Fruit fly (Drosophila melanogaster) whole organism, wandering third instar larva: Measurements from ENCODE around the gene CG42853.

Source experiments
- Abd-B ChIP-seq: fragments of >200 bp; optimal IDR thresholded peaks from 2 replicates; lab custom pipeline; 2017; ENCODE audit warnings: missing biosample characterization, missing genetic modification characterization
- CG32264 ChIP-seq: fragments of 200-800 bp; sonication (Bioruptor generic); optimal IDR thresholded peaks from 2 replicates; lab custom pipeline; 2016; ENCODE audit warnings: missing biosample characterization, missing genetic modification characterization
- CG9705 ChIP-seq: fragments of 200-800 bp; sonication (Bioruptor generic); optimal IDR thresholded peaks from 2 replicates; lab custom pipeline; 2018; ENCODE audit warnings: missing biosample characterization, mild to moderate bottlenecking, missing genetic modification characterization
- CrebA ChIP-seq: fragments of 200-800 bp; sonication (Bioruptor generic); optimal IDR thresholded peaks from 2 replicates; lab custom pipeline; 2016; ENCODE audit warnings: missing biosample characterization, mild to moderate bottlenecking, missing genetic modification characterization, borderline replicate concordance
- Dfd ChIP-seq: fragments of >200 bp; optimal IDR thresholded peaks from 2 replicates; lab custom pipeline; 2017; ENCODE audit warnings: missing biosample characterization, missing genetic modification characterization
- Dif ChIP-seq: fragments of 200-275, 200-300 bp; sonication (Bioruptor generic); optimal IDR thresholded peaks from 2 replicates; lab custom pipeline; 2018; ENCODE audit warnings: missing biosample characterization, missing genetic modification characterization; ENCODE audit not compliant: partially characterized antibody
- GATAd ChIP-seq: sonication (Bioruptor generic); optimal IDR thresholded peaks from 2 replicates; lab custom pipeline; 2016; ENCODE audit warnings: missing biosample characterization, missing genetic modification characterization
- HLH106 ChIP-seq: fragments of 200-800 bp; optimal IDR thresholded peaks from 3 replicates; lab custom pipeline; 2019; ENCODE audit warnings: missing biosample characterization, mild to moderate bottlenecking, missing genetic modification characterization, moderate library complexity
- Hnf4 ChIP-seq: fragments of 200-800 bp; sonication (Bioruptor generic); optimal IDR thresholded peaks from 2 replicates; lab custom pipeline; 2016; ENCODE audit warnings: missing biosample characterization, mild to moderate bottlenecking, missing genetic modification characterization
- Hr78 ChIP-seq: fragments of >200 bp; optimal IDR thresholded peaks from 2 replicates; lab custom pipeline; 2017; ENCODE audit warnings: missing biosample characterization, missing genetic modification characterization
- Hr83 ChIP-seq: fragments of 200-300 bp; sonication (Bioruptor generic); optimal IDR thresholded peaks from 2 replicates; lab custom pipeline; 2016; ENCODE audit warnings: missing biosample characterization, mild to moderate bottlenecking, missing genetic modification characterization, moderate library complexity; ENCODE audit not compliant: poor library complexity, severe bottlenecking
- Jra ChIP-seq: sonication (Bioruptor generic); optimal IDR thresholded peaks from 2 replicates; lab custom pipeline; 2016; ENCODE audit warnings: missing biosample characterization, missing genetic modification characterization
- Mio ChIP-seq: sonication (Bioruptor generic); optimal IDR thresholded peaks from 2 replicates; lab custom pipeline; 2016; ENCODE audit warnings: missing biosample characterization, missing genetic modification characterization
- Myc ChIP-seq: fragments of >200 bp; optimal IDR thresholded peaks from 2 replicates; lab custom pipeline; 2017
- N ChIP-seq: fragments of >200 bp; optimal IDR thresholded peaks from 2 replicates; lab custom pipeline; 2018; ENCODE audit warnings: missing biosample characterization, missing external identifiers, missing genetic modification characterization
- OdsH ChIP-seq: fragments of 200-800 bp; sonication (Bioruptor generic); optimal IDR thresholded peaks from 2 replicates; lab custom pipeline; 2016; ENCODE audit warnings: missing biosample characterization, mild to moderate bottlenecking, missing genetic modification characterization
- Rel ChIP-seq, 2 experiments: fragments of 200-800 bp; sonication (Bioruptor generic) in 1 of 2; optimal IDR thresholded peaks; 2 replicates in 1 of 2; 3 replicates in 1 of 2; lab custom pipeline; 2016 to 2019; ENCODE audit warnings: mild to moderate bottlenecking in 2 of 2, missing biosample characterization in 2 of 2, missing genetic modification characterization in 2 of 2, moderate library complexity in 1 of 2
- Sp1 ChIP-seq: fragments of 200-800 bp; sonication (Bioruptor generic); optimal IDR thresholded peaks from 3 replicates; lab custom pipeline; 2019; ENCODE audit warnings: missing biosample characterization, mild to moderate bottlenecking, missing genetic modification characterization, moderate library complexity
- Vsx2 ChIP-seq: fragments of 200-300, 225-300 bp; sonication (Bioruptor generic); optimal IDR thresholded peaks from 2 replicates; lab custom pipeline; 2018; ENCODE audit warnings: missing biosample characterization, missing genetic modification characterization; ENCODE audit not compliant: partially characterized antibody
- br ChIP-seq: fragments of 200-800 bp; sonication (Bioruptor generic); optimal IDR thresholded peaks from 2 replicates; lab custom pipeline; 2016; ENCODE audit warnings: missing biosample characterization, missing genetic modification characterization
- brk ChIP-seq: fragments of 200-800 bp; sonication (Bioruptor generic); optimal IDR thresholded peaks from 2 replicates; lab custom pipeline; 2016; ENCODE audit warnings: missing biosample characterization, mild to moderate bottlenecking, missing genetic modification characterization
- dl ChIP-seq, 2 experiments: fragments of 175-275, 200-275 bp in 1 of 2; fragments of 200-275 bp in 1 of 2; sonication (Bioruptor generic); optimal IDR thresholded peaks; lab custom pipeline; 2018; ENCODE audit warnings: mild to moderate bottlenecking in 2 of 2, missing biosample characterization in 2 of 2, missing genetic modification characterization in 2 of 2, moderate library complexity in 2 of 2; ENCODE audit not compliant: partially characterized antibody in 2 of 2, insufficient read depth in 1 of 2
- dmrt93B ChIP-seq: fragments of 200-800 bp; sonication (Bioruptor generic); optimal IDR thresholded peaks from 2 replicates; lab custom pipeline; 2018; ENCODE audit warnings: missing biosample characterization, mild to moderate bottlenecking, missing genetic modification characterization
- dsf ChIP-seq: sonication (Bioruptor generic); optimal IDR thresholded peaks from 2 replicates; lab custom pipeline; 2016; ENCODE audit warnings: missing biosample characterization, missing genetic modification characterization, borderline replicate concordance
- ey ChIP-seq: fragments of 200-800 bp; sonication (Bioruptor generic); optimal IDR thresholded peaks from 2 replicates; lab custom pipeline; 2016; ENCODE audit warnings: missing biosample characterization, missing genetic modification characterization
- foxo ChIP-seq, 2 experiments: fragments of 200-800 bp; sonication (Bioruptor generic); optimal IDR thresholded peaks; 2 replicates in 1 of 2; 3 replicates in 1 of 2; lab custom pipeline; 2016 to 2017; ENCODE audit warnings: missing biosample characterization in 2 of 2, missing genetic modification characterization in 2 of 2
- fru ChIP-seq: fragments of 200-800 bp; sonication (Bioruptor generic); optimal IDR thresholded peaks from 3 replicates; lab custom pipeline; 2016; ENCODE audit warnings: missing biosample characterization, mild to moderate bottlenecking, missing genetic modification characterization
- h ChIP-seq: fragments of 200-800 bp; sonication (Bioruptor generic); optimal IDR thresholded peaks from 3 replicates; lab custom pipeline; 2016; ENCODE audit warnings: missing biosample characterization, mild to moderate bottlenecking, missing genetic modification characterization
- jim ChIP-seq: fragments of 175-275, 200-325 bp; sonication (Bioruptor generic); optimal IDR thresholded peaks from 2 replicates; lab custom pipeline; 2016; ENCODE audit warnings: missing biosample characterization, mild to moderate bottlenecking, missing genetic modification characterization
- lola ChIP-seq: fragments of >200 bp; optimal IDR thresholded peaks from 2 replicates; lab custom pipeline; 2017; ENCODE audit warnings: missing biosample characterization, missing genetic modification characterization
- pan ChIP-seq: fragments of >200 bp; optimal IDR thresholded peaks from 2 replicates; lab custom pipeline; 2017
- psq ChIP-seq: fragments of 200-800 bp; sonication (Bioruptor generic); optimal IDR thresholded peaks from 3 replicates; lab custom pipeline; 2017; ENCODE audit warnings: missing biosample characterization, mild to moderate bottlenecking, missing genetic modification characterization, moderate library complexity
- rgr ChIP-seq: fragments of 200-800 bp; sonication (Bioruptor generic); optimal IDR thresholded peaks from 3 replicates; lab custom pipeline; 2016; ENCODE audit warnings: missing biosample characterization, mild to moderate bottlenecking, missing genetic modification characterization
- sage ChIP-seq: fragments of 200-800 bp; sonication (Bioruptor generic); optimal IDR thresholded peaks from 2 replicates; lab custom pipeline; 2016; ENCODE audit warnings: missing biosample characterization, mild to moderate bottlenecking, missing genetic modification characterization
- sv ChIP-seq: fragments of 200-800 bp; sonication (Bioruptor generic); optimal IDR thresholded peaks from 3 replicates; lab custom pipeline; 2016; ENCODE audit warnings: missing biosample characterization, missing genetic modification characterization
- tai ChIP-seq: sonication (Bioruptor generic); optimal IDR thresholded peaks from 2 replicates; lab custom pipeline; 2016; ENCODE audit warnings: missing biosample characterization, missing genetic modification characterization
- usp ChIP-seq: fragments of >200 bp; optimal IDR thresholded peaks from 2 replicates; lab custom pipeline; 2017; ENCODE audit warnings: missing biosample characterization, missing genetic modification characterization
- woc ChIP-seq: sonication (Bioruptor generic); optimal IDR thresholded peaks from 2 replicates; lab custom pipeline; 2016; ENCODE audit warnings: missing biosample characterization, mild to moderate bottlenecking, missing genetic modification characterization

The CG42853 gene

dm6 chr3L:18106021-18106944 lies 15.5 kb downstream of the CG42853 start, which contains the start of the genes CG13698 and mRpS26:
TSS of gene CG13698 (minus strand) at chr3L:18106149.
TSS of gene mRpS26 (plus strand) at chr3L:18106579.
- TF ChIP-seq br = peak; percentile 58
- TF ChIP-seq pan (lab: Kevin White, UChicago) = no peak
- TF ChIP-seq Dif (GFP tag; lab: Kevin White, UChicago) = peak; percentile 37
- no peak for TF ChIP-seq dsf (GFP tag; lab: Kevin White, UChicago)
- TF ChIP-seq OdsH (GFP tag; lab: Kevin White, UChicago) = peak; percentile 52
- TF ChIP-seq Hnf4 = peak; percentile 41
- peak; percentile 58 for TF ChIP-seq h (GFP tag; lab: Kevin White, UChicago)
- peak; percentile 85 for TF ChIP-seq HLH106 (tag; lab: Kevin White, UChicago)
- no peak for TF ChIP-seq usp (GFP tag; lab: Kevin White, UChicago)
- no peak for TF ChIP-seq jim
- peak; percentile 95 for TF ChIP-seq fru (GFP tag; lab: Kevin White, UChicago)
- TF ChIP-seq dl (GFP tag; optimal IDR thresholded peaks at IDR 0.05; lab: Kevin White, UChicago; ENCODE audit: insufficient read depth in 1 of 2, partially characterized antibody in 2 of 2) = no peak
- TF ChIP-seq CG32264 (GFP tag; lab: Kevin White, UChicago) = no peak
- TF ChIP-seq sage (GFP tag; lab: Kevin White, UChicago) = peak; percentile 20
- peak in 1 of 2 experiments; percentile 78 for TF ChIP-seq foxo (GFP tag; optimal IDR thresholded peaks at IDR 0.05; lab: Kevin White, UChicago)
- peak; percentile 8 for TF ChIP-seq GATAd (GFP tag; lab: Kevin White, UChicago)
- peak; percentile 57 for TF ChIP-seq psq (GFP tag; lab: Kevin White, UChicago)
- TF ChIP-seq dmrt93B (GFP tag; lab: Kevin White, UChicago) = peak; percentile 60
- TF ChIP-seq rgr (GFP tag; lab: Kevin White, UChicago) = peak; percentile 67
- no peak for TF ChIP-seq tai (GFP tag; lab: Kevin White, UChicago)
- no peak for TF ChIP-seq lola (GFP tag; lab: Kevin White, UChicago)
- TF ChIP-seq woc (GFP tag; lab: Kevin White, UChicago) = peak; percentile 61
- no peak for TF ChIP-seq Hr78 (GFP tag; lab: Kevin White, UChicago)
- no peak for TF ChIP-seq Rel (GFP tag; optimal IDR thresholded peaks at IDR 0.05; lab: Kevin White, UChicago)
- peak; percentile 6 for TF ChIP-seq Rel (tag; optimal IDR thresholded peaks at IDR 0.05; lab: Kevin White, UChicago)
- no peak for TF ChIP-seq N
- TF ChIP-seq Jra = no peak
- TF ChIP-seq sv (GFP tag; lab: Kevin White, UChicago) = peak; percentile 59
- TF ChIP-seq Abd-B (GFP tag; lab: Kevin White, UChicago) = no peak
- no peak for TF ChIP-seq Mio (GFP tag; lab: Kevin White, UChicago)
- peak; percentile 57 for TF ChIP-seq Hr83 (GFP tag; lab: Kevin White, UChicago)
- peak; percentile 93 for TF ChIP-seq Myc (lab: Kevin White, UChicago)
- no peak for TF ChIP-seq Vsx2 (GFP tag; lab: Kevin White, UChicago)
- no peak for TF ChIP-seq brk (GFP tag; lab: Kevin White, UChicago)
- no peak for TF ChIP-seq CrebA (GFP tag; lab: Kevin White, UChicago)
- peak; percentile 52 for TF ChIP-seq ey
- TF ChIP-seq Sp1 (GFP tag; lab: Kevin White, UChicago) = peak; percentile 78
- TF ChIP-seq Dfd (GFP tag; lab: Kevin White, UChicago) = no peak
- peak; percentile 74 for TF ChIP-seq CG9705
